Fruit fly (Drosophila melanogaster) whole organism, embryonic: ENCODE measurements around the gene CG4949.
A peak's percentile ranks its signal among the peaks of the same experiment; 100 is the strongest.

ENCODE experiments used
- Abd-B ChIP-seq: fragments of 200-800 bp; sonication (Bioruptor generic); optimal IDR thresholded peaks from 2 replicates; lab custom pipeline; 2018; ENCODE audit warnings: missing biosample characterization, mild to moderate bottlenecking, missing genetic modification characterization, moderate library complexity
- Atf-2 ChIP-seq: fragments of 200-800 bp; sonication (Bioruptor generic); optimal IDR thresholded peaks from 2 replicates; lab custom pipeline; 2016; ENCODE audit warnings: missing biosample characterization, missing genetic modification characterization
- Bgb ChIP-seq: fragments of 200-800 bp; sonication (Bioruptor generic); IDR thresholded peaks from 2 replicates; pipeline ENCODE4 v1.3.6; 2022; ENCODE audit warnings: missing biosample characterization, missing genetic modification characterization; ENCODE audit not compliant: partially characterized antibody
- CG10654 ChIP-seq: fragments of 200-800 bp; sonication (Bioruptor generic); optimal IDR thresholded peaks from 2 replicates; lab custom pipeline; 2016; ENCODE audit warnings: missing biosample characterization, missing genetic modification characterization
- CG11504 ChIP-seq: fragments of 200-800 bp; sonication (Bioruptor generic); optimal IDR thresholded peaks from 3 replicates; lab custom pipeline; 2019; ENCODE audit warnings: missing biosample characterization, mild to moderate bottlenecking, missing genetic modification characterization, moderate library complexity
- CG1602 ChIP-seq: fragments of 200-800 bp; sonication (Bioruptor generic); optimal IDR thresholded peaks from 3 replicates; lab custom pipeline; 2016; ENCODE audit warnings: missing biosample characterization, missing genetic modification characterization
- CG17385 ChIP-seq: fragments of 200-800 bp; sonication (Bioruptor generic); optimal IDR thresholded peaks from 3 replicates; lab custom pipeline; 2018; ENCODE audit warnings: missing biosample characterization, mild to moderate bottlenecking, missing genetic modification characterization
- CG18011 ChIP-seq: fragments of 200-800 bp; sonication (Bioruptor generic); optimal IDR thresholded peaks from 2 replicates; lab custom pipeline; 2017; ENCODE audit warnings: missing biosample characterization, missing genetic modification characterization, mild to moderate bottlenecking, moderate library complexity, missing genotype
- CG30403 ChIP-seq: fragments of 200-800 bp; sonication (Bioruptor generic); optimal IDR thresholded peaks from 3 replicates; lab custom pipeline; 2016; ENCODE audit warnings: missing biosample characterization, missing genetic modification characterization
- CG32767 ChIP-seq: fragments of 200-800 bp; sonication (Bioruptor generic); IDR thresholded peaks from 2 replicates; pipeline ENCODE4 v1.3.6; 2022; ENCODE audit warnings: missing biosample characterization, missing genetic modification characterization
- CG3726 ChIP-seq: fragments of 200-800 bp; sonication (Bioruptor generic); IDR thresholded peaks from 3 replicates; pipeline ENCODE4, ENCODE4 v1.3.6; 2022; ENCODE audit warnings: missing biosample characterization, missing genetic modification characterization
- CG5180 ChIP-seq: fragments of 200-800 bp; sonication (Bioruptor generic); optimal IDR thresholded peaks from 3 replicates; lab custom pipeline; 2017; ENCODE audit warnings: missing biosample characterization, missing genetic modification characterization, mild to moderate bottlenecking, moderate library complexity, missing genetic modification reagents
- CG6689 ChIP-seq: fragments of 200-800 bp; sonication (Bioruptor generic); IDR thresholded peaks from 2 replicates; pipeline ENCODE4 v1.3.6; 2022; ENCODE audit warnings: missing biosample characterization, missing genetic modification characterization
- CG8359 ChIP-seq: fragments of 200-800 bp; sonication (Bioruptor generic); optimal IDR thresholded peaks from 2 replicates; lab custom pipeline; 2017; ENCODE audit warnings: missing biosample characterization, mild to moderate bottlenecking, missing genetic modification characterization, borderline replicate concordance
- CG9609 ChIP-seq: fragments of 200-800 bp; sonication (Bioruptor generic); optimal IDR thresholded peaks from 3 replicates; lab custom pipeline; 2016; ENCODE audit warnings: missing biosample characterization, missing genetic modification characterization
- CTCF ChIP-seq: fragments of 200-800 bp; sonication (Bioruptor generic); optimal IDR thresholded peaks from 2 replicates; lab custom pipeline; 2017; ENCODE audit warnings: missing biosample characterization, mild to moderate bottlenecking, missing genetic modification characterization, moderate library complexity
- Dek ChIP-seq: fragments of 200-800 bp; sonication (Bioruptor generic); optimal IDR thresholded peaks from 3 replicates; lab custom pipeline; 2019; ENCODE audit warnings: missing biosample characterization, mild to moderate bottlenecking, missing genetic modification characterization, moderate library complexity
- E2f2 ChIP-seq: fragments of 200-800 bp; sonication (Bioruptor generic); IDR thresholded peaks from 2 replicates; pipeline ENCODE4 v1.3.6; 2022; ENCODE audit warnings: missing biosample characterization, missing genetic modification characterization
- Fer1 ChIP-seq: fragments of 200-800 bp; sonication (Bioruptor generic); optimal IDR thresholded peaks from 2 replicates; lab custom pipeline; 2017; ENCODE audit warnings: missing biosample characterization, mild to moderate bottlenecking, missing genetic modification characterization
- GATAe ChIP-seq: fragments of 200-800 bp; sonication (Bioruptor generic); conservative IDR thresholded peaks from 2 replicates; pipeline ENCODE4 v1.3.6; 2022; ENCODE audit warnings: missing biosample characterization, missing genetic modification characterization
- Hand ChIP-seq: fragments of 200-800 bp; sonication (Bioruptor generic); optimal IDR thresholded peaks from 2 replicates; lab custom pipeline; 2017; ENCODE audit warnings: mild to moderate bottlenecking, missing biosample characterization, missing genetic modification reagents, missing genetic modification characterization
- Hsf ChIP-seq: fragments of 200-800 bp; sonication (Bioruptor generic); optimal IDR thresholded peaks from 3 replicates; lab custom pipeline; 2016; ENCODE audit warnings: missing biosample characterization, missing genetic modification characterization
- Max ChIP-seq: fragments of 200-800 bp; sonication (Bioruptor generic); optimal IDR thresholded peaks from 2 replicates; lab custom pipeline; 2016; ENCODE audit warnings: missing biosample characterization, mild to moderate bottlenecking, missing genetic modification characterization
- Mes4 ChIP-seq: fragments of 200-800 bp; sonication (Bioruptor generic); optimal IDR thresholded peaks from 2 replicates; lab custom pipeline; 2016; ENCODE audit warnings: missing biosample characterization, missing genetic modification characterization
- NC2β ChIP-seq: fragments of 200-800 bp; sonication (Bioruptor generic); optimal IDR thresholded peaks from 2 replicates; lab custom pipeline; 2016; ENCODE audit warnings: missing biosample characterization, missing genetic modification characterization
- Opbp ChIP-seq: fragments of 200-800 bp; sonication (Bioruptor generic); IDR thresholded peaks from 3 replicates; pipeline ENCODE4 v1.3.6; 2022; ENCODE audit warnings: missing biosample characterization, missing genetic modification characterization; ENCODE audit not compliant: partially characterized antibody
- PHDP ChIP-seq: fragments of 200-800 bp; sonication (Bioruptor generic); optimal IDR thresholded peaks from 3 replicates; lab custom pipeline; 2018; ENCODE audit warnings: missing biosample characterization, mild to moderate bottlenecking, missing genetic modification characterization, moderate library complexity
- Six4 ChIP-seq: fragments of 200-800 bp; sonication (Bioruptor generic); optimal IDR thresholded peaks from 2 replicates; lab custom pipeline; 2016; ENCODE audit warnings: missing biosample characterization, missing genetic modification characterization
- ac ChIP-seq: fragments of 200-800 bp; sonication (Bioruptor generic); optimal IDR thresholded peaks from 3 replicates; lab custom pipeline; 2017; ENCODE audit warnings: missing biosample characterization, mild to moderate bottlenecking, missing genetic modification characterization
- ato ChIP-seq: fragments of 200-800 bp; sonication (Bioruptor generic); IDR thresholded peaks from 2 replicates; pipeline ENCODE4 v1.3.6; 2022; ENCODE audit warnings: missing biosample characterization, missing genetic modification characterization; ENCODE audit not compliant: partially characterized antibody
- cas ChIP-seq: fragments of 200-800 bp; sonication (Bioruptor generic); IDR thresholded peaks from 2 replicates; pipeline ENCODE4 v1.3.6; 2022; ENCODE audit warnings: missing biosample characterization, missing genetic modification characterization
- chinmo ChIP-seq: fragments of 200-800 bp; sonication (Bioruptor generic); IDR thresholded peaks from 4 replicates; pipeline ENCODE4 v1.3.6; 2022; ENCODE audit warnings: missing biosample characterization, missing genetic modification characterization; ENCODE audit not compliant: partially characterized antibody
- dan ChIP-seq: fragments of 200-800 bp; sonication (Bioruptor generic); IDR thresholded peaks from 2 replicates; pipeline ENCODE4 v1.3.6; 2022; ENCODE audit warnings: missing biosample characterization, missing genetic modification characterization
- esg ChIP-seq: fragments of 200-800 bp; sonication (Bioruptor generic); conservative IDR thresholded peaks from 2 replicates; pipeline ENCODE4 v1.3.6; 2022; ENCODE audit warnings: missing biosample characterization, missing genetic modification characterization
- fd3F ChIP-seq: fragments of 200-800 bp; sonication (Bioruptor generic); optimal IDR thresholded peaks from 2 replicates; lab custom pipeline; 2018; ENCODE audit warnings: missing biosample characterization, mild to moderate bottlenecking, missing genetic modification characterization, moderate library complexity
- fd96Cb ChIP-seq: fragments of 200-800 bp; sonication (Bioruptor generic); optimal IDR thresholded peaks from 2 replicates; lab custom pipeline; 2018; ENCODE audit warnings: missing biosample characterization, mild to moderate bottlenecking, missing genetic modification characterization, moderate library complexity
- hb ChIP-seq: fragments of 200-800 bp; sonication (Bioruptor generic); IDR thresholded peaks from 3 replicates; pipeline ENCODE4 v1.3.6; 2022; ENCODE audit warnings: missing biosample characterization, missing genetic modification characterization; ENCODE audit not compliant: partially characterized antibody
- hkb ChIP-seq, 2 experiments: fragments of 200-800 bp in 1 of 2; fragments of >200 bp in 1 of 2; sonication (Bioruptor generic) in 1 of 2; IDR thresholded peaks in 1 of 2; optimal IDR thresholded peaks in 1 of 2; 2 replicates each; pipeline versions ENCODE4 v1.3.6 to Lab custom; 2017 to 2022; ENCODE audit warnings: missing biosample characterization in 1 of 2, missing genetic modification characterization in 1 of 2
- inv ChIP-seq: fragments of 200-800 bp; sonication (Bioruptor generic); IDR thresholded peaks from 2 replicates; pipeline ENCODE4 v1.3.6; 2022; ENCODE audit warnings: missing biosample characterization, missing genetic modification characterization; ENCODE audit not compliant: partially characterized antibody
- klu ChIP-seq: fragments of 200-800 bp; sonication (Bioruptor generic); IDR thresholded peaks from 2 replicates; pipeline ENCODE4 v1.3.6; 2022; ENCODE audit warnings: missing biosample characterization, missing genetic modification characterization
- kni ChIP-seq: fragments of 200-800 bp; sonication (Bioruptor generic); optimal IDR thresholded peaks from 3 replicates; lab custom pipeline; 2017; ENCODE audit warnings: mild to moderate bottlenecking, missing biosample characterization, missing genetic modification reagents, missing genetic modification characterization
- pros ChIP-seq: fragments of 200-800 bp; sonication (Bioruptor generic); optimal IDR thresholded peaks from 3 replicates; lab custom pipeline; 2019; ENCODE audit warnings: missing biosample characterization, mild to moderate bottlenecking, missing genetic modification characterization, moderate library complexity
- row ChIP-seq: fragments of 200-800 bp; sonication (Bioruptor generic); IDR thresholded peaks from 3 replicates; pipeline ENCODE4 v1.3.6; 2022; ENCODE audit warnings: missing biosample characterization, missing genetic modification characterization
- sens ChIP-seq: fragments of 200-800 bp; sonication (Bioruptor generic); peaks from one replicate; lab custom pipeline; 2016; ENCODE audit warnings: missing biosample characterization, missing genetic modification characterization
- shn ChIP-seq: fragments of 200-800 bp; sonication (Bioruptor generic); optimal IDR thresholded peaks from 3 replicates; lab custom pipeline; 2016; ENCODE audit warnings: missing biosample characterization, missing genetic modification characterization
- slp2 ChIP-seq: fragments of 200-800 bp; sonication (Bioruptor generic); optimal IDR thresholded peaks from 2 replicates; lab custom pipeline; 2016; ENCODE audit warnings: missing biosample characterization, missing genetic modification characterization
- tin ChIP-seq: fragments of 200-800 bp; sonication (Bioruptor generic); optimal IDR thresholded peaks from 3 replicates; lab custom pipeline; 2016; ENCODE audit warnings: missing biosample characterization, missing genetic modification characterization
- unpg ChIP-seq: fragments of 200-800 bp; sonication (Bioruptor generic); optimal IDR thresholded peaks from 3 replicates; lab custom pipeline; 2018; ENCODE audit warnings: missing biosample characterization, mild to moderate bottlenecking, missing genetic modification characterization, moderate library complexity

CG4949 gene

dm6 chrX:17091062-17091904 lies 12.6 kb downstream of the CG4949 start, which contains the start of the genes CG16700 and CG4991 (continued):
- no peak for TF ChIP-seq ac (GFP tag; lab: Kevin White, UChicago)
- TF ChIP-seq klu (GFP tag; lab: Robert Waterston, UW), result peak; percentile 70
- TF ChIP-seq inv (GFP tag; lab: Robert Waterston, UW), result no peak
- TF ChIP-seq CG30403, result peak; percentile 88
- peak; percentile 61 for TF ChIP-seq Hsf (GFP tag; lab: Kevin White, UChicago)
- peak; percentile 79 for TF ChIP-seq PHDP (tag; lab: Kevin White, UChicago)
- 0 out of 4 replicates have a peak, but pooled peaks have one; percentile 43 for TF ChIP-seq chinmo (GFP tag; lab: Robert Waterston, UW)
- TF ChIP-seq CG10654, result peak; percentile 54
- peak; percentile 61 for TF ChIP-seq fd3F
- TF ChIP-seq Hand (GFP tag; lab: Kevin White, UChicago), result peak; percentile 67
- no peak for TF ChIP-seq CG9609 (GFP tag; lab: Kevin White, UChicago)
- no peak for TF ChIP-seq NC2β (GFP tag; lab: Kevin White, UChicago)
- TF ChIP-seq Max (GFP tag; lab: Kevin White, UChicago), result no peak
- TF ChIP-seq pros (GFP tag; lab: Kevin White, UChicago), result no peak
- peak; percentile 19; the same call in 1 of the 2 replicates for TF ChIP-seq E2f2 (GFP tag; lab: Robert Waterston, UW)
- TF ChIP-seq Fer1 (GFP tag; lab: Kevin White, UChicago), result peak; percentile 80
- TF ChIP-seq CG6689 (GFP tag; lab: Robert Waterston, UW), result peak; percentile 86
- peak; percentile 78 for TF ChIP-seq Abd-B
- peak; percentile 70; the same call in 1 of the 2 replicates for TF ChIP-seq CG32767 (GFP tag; lab: Robert Waterston, UW)
- no peak for TF ChIP-seq cas
- peak; percentile 31 for TF ChIP-seq CG8359
- TF ChIP-seq sens (GFP tag; lab: Kevin White, UChicago), result peak; percentile 86
- no peak for TF ChIP-seq CG3726
- no peak for TF ChIP-seq dan (GFP tag; lab: Robert Waterston, UW)
- no peak for TF ChIP-seq Opbp
- no peak for TF ChIP-seq hb (GFP tag; lab: Robert Waterston, UW)
- TF ChIP-seq Bgb (GFP tag; lab: Robert Waterston, UW), result no peak
- peak; percentile 91 for TF ChIP-seq CTCF
- TF ChIP-seq Six4 (GFP tag; lab: Kevin White, UChicago), result peak; percentile 43
- no peak for TF ChIP-seq kni (GFP tag; lab: Kevin White, UChicago)
- peak; percentile 71 for TF ChIP-seq CG5180 (GFP tag; lab: Kevin White, UChicago)
- no peak for TF ChIP-seq Mes4
- peak; percentile 70 for TF ChIP-seq tin
- TF ChIP-seq slp2, result no peak
- TF ChIP-seq CG17385 (GFP tag; lab: Kevin White, UChicago), result peak; percentile 78
- peak; percentile 83 for TF ChIP-seq Dek (tag; lab: Kevin White, UChicago)
- TF ChIP-seq hkb (optimal IDR thresholded peaks at IDR 0.05; lab: Kevin White, UChicago), result no peak
- TF ChIP-seq hkb (GFP tag; IDR thresholded peaks at IDR 0.05; lab: Robert Waterston, UW), result peak; percentile 31; the same call in 1 of the 2 replicates
- TF ChIP-seq fd96Cb (tag; lab: Kevin White, UChicago), result peak; percentile 81
- no peak for TF ChIP-seq CG18011 (GFP tag; lab: Kevin White, UChicago)
- TF ChIP-seq shn (GFP tag; lab: Kevin White, UChicago), result no peak
- TF ChIP-seq GATAe, result peak; percentile 30; the same call in 1 of the 2 replicates
- TF ChIP-seq ato, result no peak
- TF ChIP-seq esg (GFP tag; lab: Robert Waterston, UW), result peak; percentile 60
- peak; percentile 90 for TF ChIP-seq CG11504
- peak; percentile 83 for TF ChIP-seq row
- TF ChIP-seq CG1602, result peak; percentile 78
- no peak for TF ChIP-seq Atf-2 (GFP tag; lab: Kevin White, UChicago)
- TF ChIP-seq unpg (GFP tag; lab: Kevin White, UChicago), result peak; percentile 69
